Worm (Caenorhabditis elegans) whole organism, L4/young adult: ENCODE results near the gene C41A3.2.

Experiments
- W03F9.2 ChIP-seq: fragments of 150-350 bp; optimal IDR thresholded peaks from 2 replicates; lab custom pipeline; 2014; ENCODE audit warnings: missing biosample characterization, missing genetic modification characterization
- dao-5 ChIP-seq: sonication (generic microtip); optimal IDR thresholded peaks from 2 replicates; lab custom pipeline; 2016; ENCODE audit warnings: missing genotype, missing genetic modification characterization, moderate library complexity, missing compliant biosample characterization
- him-1 ChIP-seq: sonication (generic microtip); optimal IDR thresholded peaks from 2 replicates; lab custom pipeline; 2016; ENCODE audit warnings: missing genotype, missing genetic modification reagents, missing genetic modification characterization, missing compliant biosample characterization

ce11 chrX:5372638-5373037, 41.5 kb downstream of the C41A3.2 start, which contains the start of gene F35C8.8:
- TF ChIP-seq him-1 (tag; lab: Kevin White, UChicago) (no peak), W03F9.2 (tag; lab: Kevin White, UChicago) (no peak), dao-5 (tag; lab: Kevin White, UChicago) (no peak)
